Fruit fly (Drosophila melanogaster): ENCODE measurements around the gene Vps16B.

The Vps16B gene

DNA sequence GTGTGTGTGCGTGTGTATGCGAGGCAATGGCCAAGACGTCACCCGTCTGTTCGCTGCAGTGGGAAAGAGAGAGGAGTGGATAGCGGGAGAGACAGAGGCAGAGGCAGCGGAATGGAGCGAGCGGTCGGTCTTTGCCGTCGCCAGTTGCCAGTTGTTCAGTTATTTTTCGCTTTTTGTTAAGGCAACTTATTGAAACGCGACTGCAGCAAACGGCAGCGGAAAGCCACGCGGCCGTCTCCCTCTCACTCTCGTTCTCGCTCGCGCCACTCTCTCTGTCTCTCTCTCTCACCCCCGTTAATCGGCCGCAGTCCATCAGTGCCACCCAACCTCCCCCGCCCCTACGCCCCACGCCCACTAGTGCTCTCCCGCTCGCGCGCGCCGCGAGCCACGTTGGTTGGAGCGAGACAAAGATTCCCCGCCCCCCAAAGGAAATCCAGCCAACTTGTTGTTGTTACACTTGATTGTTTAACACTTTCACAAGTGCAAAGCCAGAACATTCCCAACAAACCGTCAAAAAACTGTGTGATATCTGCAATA, 43.4 kb downstream of the Vps16B start (continued):
- TF ChIP-seq mam (GFP tag; optimal IDR thresholded peaks at IDR 0.05), result no peak
- TF ChIP-seq CG43689 (GFP tag; IDR thresholded peaks at IDR 0.05), result no peak
- peak; percentile 76 for TF ChIP-seq kay (GFP tag; optimal IDR thresholded peaks at IDR 0.05)
- TF ChIP-seq CG14965 (GFP tag; optimal IDR thresholded peaks at IDR 0.05; ENCODE audit: borderline replicate concordance), result no peak
- no peak for TF ChIP-seq C15 (GFP tag; IDR thresholded peaks at IDR 0.05)
- TF ChIP-seq CG1647 (GFP tag; optimal IDR thresholded peaks at IDR 0.05), result no peak
- peak; percentile 57 for TF ChIP-seq CG42726 (GFP tag; IDR thresholded peaks at IDR 0.05; ENCODE audit: partially characterized antibody)
- TF ChIP-seq HLH54F (GFP tag; optimal IDR thresholded peaks at IDR 0.05), result no peak
- no peak for TF ChIP-seq croc (GFP tag; conservative IDR thresholded peaks at IDR 0.05)
- no peak for TF ChIP-seq CG15514 (GFP tag; optimal IDR thresholded peaks at IDR 0.05)
- TF ChIP-seq CG4854 (GFP tag; optimal IDR thresholded peaks at IDR 0.05), result no peak
- no peak for TF ChIP-seq CG30403 (GFP tag; optimal IDR thresholded peaks at IDR 0.05)
- TF ChIP-seq slbo (GFP tag; IDR thresholded peaks at IDR 0.05), result no peak; the same call in 1 of the 2 replicates
- TF ChIP-seq CG17568 (GFP tag; optimal IDR thresholded peaks at IDR 0.05), result no peak
- peak; percentile 68 for TF ChIP-seq rib (GFP tag; IDR thresholded peaks at IDR 0.05)
- TF ChIP-seq Asciz (GFP tag; optimal IDR thresholded peaks at IDR 0.05), result no peak
- TF ChIP-seq CG10543 (GFP tag; optimal IDR thresholded peaks at IDR 0.05), result peak; percentile 87
- TF ChIP-seq eyg (GFP tag; optimal IDR thresholded peaks at IDR 0.05), result no peak
- TF ChIP-seq CG7357 (GFP tag; IDR thresholded peaks at IDR 0.05), result no peak
- no peak for TF ChIP-seq Oaz (GFP tag; IDR thresholded peaks at IDR 0.05)
- TF ChIP-seq tup (GFP tag; optimal IDR thresholded peaks at IDR 0.05), result no peak
- TF ChIP-seq CG11093 (GFP tag; IDR thresholded peaks at IDR 0.05), result no peak
- peak; percentile 59 for TF ChIP-seq exex (tag; optimal IDR thresholded peaks at IDR 0.05)
- TF ChIP-seq dmrt99B (tag; optimal IDR thresholded peaks at IDR 0.05), result peak; percentile 28
- TF ChIP-seq jigr1 (GFP tag; IDR thresholded peaks at IDR 0.05), result no peak
- TF ChIP-seq CG4617 (GFP tag; optimal IDR thresholded peaks at IDR 0.05; ENCODE audit: borderline replicate concordance), result no peak
- TF ChIP-seq CG5180 (GFP tag; optimal IDR thresholded peaks at IDR 0.05), result peak; percentile 30
- TF ChIP-seq NfI (GFP tag; optimal IDR thresholded peaks at IDR 0.05), result no peak
- no peak for TF ChIP-seq org-1 (GFP tag; optimal IDR thresholded peaks at IDR 0.05)
- TF ChIP-seq E2f2 (GFP tag; IDR thresholded peaks at IDR 0.05), result 0 out of 2 replicates have a peak, but pooled peaks have one; percentile 20
- no peak for TF ChIP-seq CG2678 (tag; optimal IDR thresholded peaks at IDR 0.05)
- no peak for TF ChIP-seq crc (GFP tag; optimal IDR thresholded peaks at IDR 0.05)
- no peak for TF ChIP-seq CG8359 (GFP tag; optimal IDR thresholded peaks at IDR 0.05; ENCODE audit: borderline replicate concordance)
- no peak for TF ChIP-seq Oli (tag; optimal IDR thresholded peaks at IDR 0.05)
- TF ChIP-seq pfk (GFP tag; optimal IDR thresholded peaks at IDR 0.05), result peak; percentile 28
- TF ChIP-seq CG6272 (GFP tag; IDR thresholded peaks at IDR 0.05), result no peak
- TF ChIP-seq CG18599 (GFP tag; optimal IDR thresholded peaks at IDR 0.05), result peak; percentile 69
- TF ChIP-seq CG30020 (tag; optimal IDR thresholded peaks at IDR 0.05), result no peak
- no peak for TF ChIP-seq vnd (GFP tag; IDR thresholded peaks at IDR 0.05; ENCODE audit: partially characterized antibody)
- no peak for TF ChIP-seq CG2129 (GFP tag; IDR thresholded peaks at IDR 0.05; ENCODE audit: partially characterized antibody)
- TF ChIP-seq CG2875 (GFP tag; optimal IDR thresholded peaks at IDR 0.05), result no peak
- TF ChIP-seq dysf (GFP tag; IDR thresholded peaks at IDR 0.05), result no peak
- TF ChIP-seq Stat92E (GFP tag; optimal IDR thresholded peaks at IDR 0.05), result peak in 1 of 3 experiments; percentile 19
- TF ChIP-seq CG31365 (tag; optimal IDR thresholded peaks at IDR 0.05), result no peak
- TF ChIP-seq prd (optimal IDR thresholded peaks at IDR 0.05), result no peak
- no peak for TF ChIP-seq prd (GFP tag; IDR thresholded peaks at IDR 0.05)
- TF ChIP-seq CG18764 (GFP tag; optimal IDR thresholded peaks at IDR 0.05), result no peak
- TF ChIP-seq Bteb2 (GFP tag; optimal IDR thresholded peaks at IDR 0.05), result no peak
- no peak for TF ChIP-seq Six4 (GFP tag; optimal IDR thresholded peaks at IDR 0.05)
- peak; percentile 80 for TF ChIP-seq HmgZ (tag; optimal IDR thresholded peaks at IDR 0.05)

Measured in whole organism, embryonic.